Worm (Caenorhabditis elegans): Measurements from ENCODE around the gene lurp-3.

- no peak for TF ChIP-seq nhr-11 (tag; optimal IDR thresholded peaks at IDR 0.05)
- TF ChIP-seq pha-4 (tag; optimal IDR thresholded peaks at IDR 0.05), result no peak
These were observed 44.1 kb upstream of the lurp-3 start for ce11 chrV:13411225-13411991.
